Worm (Caenorhabditis elegans): ENCODE measurements around the gene sbp-1.
A peak's percentile ranks its signal among the peaks of the same experiment; 100 is the strongest.

The sbp-1 gene

DNA sequence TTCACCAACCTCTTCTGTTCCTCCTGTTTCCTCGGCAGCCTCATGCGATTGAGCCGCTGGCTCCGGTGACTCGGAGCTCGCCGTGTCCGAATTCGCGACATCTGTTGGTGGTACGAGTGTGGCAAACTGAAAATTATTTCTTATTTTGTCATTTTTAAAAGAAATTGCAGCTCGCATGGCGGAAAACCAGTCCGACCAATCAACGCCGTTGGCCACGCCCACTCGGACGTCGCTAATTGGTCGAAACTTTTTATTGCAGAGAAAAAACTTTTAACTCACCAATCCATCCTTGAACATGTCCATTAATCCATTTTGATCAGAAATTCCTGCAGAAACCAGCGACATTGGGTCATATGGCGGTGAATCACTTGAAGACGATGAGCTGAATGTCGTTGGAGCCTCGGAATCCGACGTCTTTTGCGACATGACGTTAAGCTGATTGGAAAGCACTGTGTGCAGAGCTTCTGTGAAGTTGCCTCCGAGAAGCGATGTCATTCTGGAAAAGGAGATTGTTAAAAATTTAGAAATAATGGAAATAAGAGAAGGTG is 28.0 kb upstream of the sbp-1 start, which contains the start of gene bed-2:
Gene bed-2, minus strand, starts transcription at position 498 of the 548 bp plus-strand sequence.
- TF ChIP-seq nhr-12 (tag; optimal IDR thresholded peaks at IDR 0.05), result no peak
- TF ChIP-seq ceh-16 (tag; optimal IDR thresholded peaks at IDR 0.05), result no peak
- TF ChIP-seq nfya-1 (tag; optimal IDR thresholded peaks at IDR 0.05; ENCODE audit: insufficient read depth), result peak; percentile 91
- TF ChIP-seq elt-3 (tag; optimal IDR thresholded peaks at IDR 0.05), result no peak
- no peak for TF ChIP-seq fkh-2 (tag; optimal IDR thresholded peaks at IDR 0.05)

DNA sequence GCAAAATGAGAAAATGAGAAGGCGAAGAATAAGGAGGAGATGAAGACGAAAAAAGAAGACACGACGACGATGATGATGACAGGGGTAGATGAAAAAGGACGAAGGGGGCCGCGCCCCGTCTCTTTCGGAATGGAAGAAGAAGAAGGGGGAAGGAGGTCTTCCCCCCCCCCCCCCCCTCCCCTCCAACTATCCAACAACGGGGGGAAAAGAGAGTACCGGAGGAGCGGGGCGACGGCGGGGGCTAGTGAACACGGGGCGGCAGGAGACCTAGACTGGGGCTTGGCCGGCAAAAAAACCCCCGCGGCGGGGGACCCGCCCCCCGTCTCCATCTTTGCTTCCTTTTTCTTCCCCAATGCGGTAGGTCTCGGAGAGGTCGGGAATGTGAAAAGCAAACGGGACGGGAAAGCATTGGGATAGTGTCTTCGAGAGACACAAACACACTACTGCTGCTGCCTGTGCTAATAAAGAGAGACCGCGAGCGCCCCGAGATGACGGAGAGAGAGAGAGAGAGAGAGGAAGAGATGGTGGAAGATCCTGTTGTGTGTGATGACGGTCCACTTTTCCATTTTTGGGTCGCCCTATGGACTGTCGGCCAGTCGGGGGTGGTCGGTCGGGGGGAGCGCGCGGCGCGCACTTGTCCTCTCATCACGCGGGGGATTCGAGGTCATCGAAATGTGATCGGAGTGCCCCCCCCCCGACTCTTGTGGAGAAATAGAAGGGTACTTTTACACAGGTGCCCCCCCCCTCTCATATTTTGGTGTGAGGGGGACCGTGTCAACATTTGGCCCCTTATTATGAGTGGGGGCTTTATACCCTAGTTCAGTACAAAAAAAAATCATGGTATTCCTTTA is 25.5 kb upstream of the sbp-1 start:
- TF ChIP-seq nfya-1 (tag; optimal IDR thresholded peaks at IDR 0.05; ENCODE audit: insufficient read depth), result peak; percentile 5
- peak; percentile 20 for TF ChIP-seq pha-4 (tag; optimal IDR thresholded peaks at IDR 0.05)
- TF ChIP-seq nhr-43 (tag; optimal IDR thresholded peaks at IDR 0.05; ENCODE audit: poor library complexity, severe bottlenecking), result no peak
- TF ChIP-seq unc-62 (GFP tag; optimal IDR thresholded peaks at IDR 0.05), result no peak
- peak; percentile 57 for TF ChIP-seq nhr-23 (tag; optimal IDR thresholded peaks at IDR 0.05)
- no peak for TF ChIP-seq sea-2 (GFP tag; optimal IDR thresholded peaks at IDR 0.05)
- no peak for TF ChIP-seq nhr-12 (tag; optimal IDR thresholded peaks at IDR 0.05)
- no peak for TF ChIP-seq lin-39 (tag; optimal IDR thresholded peaks at IDR 0.05)
- TF ChIP-seq ztf-11 (tag; optimal IDR thresholded peaks at IDR 0.05), result no peak
- no peak for TF ChIP-seq nhr-25 (tag; optimal IDR thresholded peaks at IDR 0.05)
- TF ChIP-seq hmg-11 (tag; optimal IDR thresholded peaks at IDR 0.05), result peak; percentile 45

DNA sequence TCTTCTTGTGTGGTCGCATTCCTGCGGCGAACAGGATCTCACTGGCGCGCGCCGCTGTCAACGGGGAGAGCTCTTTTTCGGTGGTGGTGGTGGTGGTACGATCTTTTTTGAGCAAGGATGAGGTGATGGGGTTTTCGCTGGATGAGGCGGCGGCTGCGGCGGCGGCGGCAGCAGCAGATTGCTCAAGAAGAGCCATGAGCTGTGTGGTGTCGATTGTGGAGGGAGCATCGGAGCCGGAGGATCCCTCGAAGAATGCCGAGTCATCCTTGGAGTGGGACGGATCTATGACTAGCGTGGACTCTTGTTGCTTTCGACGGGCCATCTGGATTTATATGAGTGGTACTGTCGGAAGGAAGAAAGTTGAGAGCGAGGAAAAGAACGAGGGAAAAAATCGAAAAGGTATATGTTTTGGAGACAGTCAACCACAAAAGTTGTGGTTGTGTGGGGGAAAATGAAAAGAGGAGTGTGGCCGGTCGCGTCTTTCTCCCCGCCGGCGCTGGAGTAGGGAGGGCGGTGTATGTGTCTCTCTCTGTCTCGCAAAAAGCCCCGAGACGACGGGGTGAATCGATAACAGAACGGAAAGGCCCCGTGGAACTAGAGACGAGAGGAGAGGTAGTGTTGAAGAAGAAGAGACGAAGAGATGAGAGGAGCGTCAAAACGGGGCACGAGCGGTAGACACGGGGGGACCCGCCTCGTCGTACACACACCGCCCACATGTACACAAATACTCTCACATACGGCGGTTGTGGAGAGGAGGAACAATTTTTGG is 24.2 kb upstream of the sbp-1 start:
- TF ChIP-seq nhr-76 (tag; optimal IDR thresholded peaks at IDR 0.05), result no peak
- no peak for TF ChIP-seq daf-12 (tag; optimal IDR thresholded peaks at IDR 0.05)
- TF ChIP-seq elt-2 (tag; optimal IDR thresholded peaks at IDR 0.05), result peak; percentile 32
- TF ChIP-seq R02D3.7 (tag; optimal IDR thresholded peaks at IDR 0.05), result no peak
- no peak for TF ChIP-seq ztf-4 (tag; optimal IDR thresholded peaks at IDR 0.05)
- TF ChIP-seq mml-1 (tag; optimal IDR thresholded peaks at IDR 0.05), result no peak
- no peak for TF ChIP-seq snpc-4 (tag; optimal IDR thresholded peaks at IDR 0.05)
- peak; percentile 13 for TF ChIP-seq pha-4 (tag; optimal IDR thresholded peaks at IDR 0.05)
- no peak for TF ChIP-seq pqm-1 (tag; optimal IDR thresholded peaks at IDR 0.05)
- no peak for TF ChIP-seq nhr-12 (tag; optimal IDR thresholded peaks at IDR 0.05)
- TF ChIP-seq elt-3 (tag; optimal IDR thresholded peaks at IDR 0.05), result no peak
- TF ChIP-seq elt-1 (tag; optimal IDR thresholded peaks at IDR 0.05), result no peak
- TF ChIP-seq ztf-11 (tag; optimal IDR thresholded peaks at IDR 0.05), result no peak
- no peak for TF ChIP-seq egl-27 (tag; optimal IDR thresholded peaks at IDR 0.05)
- no peak for TF ChIP-seq skn-1 (tag; optimal IDR thresholded peaks at IDR 0.05)
- no peak for TF ChIP-seq nhr-23 (tag; optimal IDR thresholded peaks at IDR 0.05)
- peak; percentile 49 for TF ChIP-seq hmg-11 (tag; optimal IDR thresholded peaks at IDR 0.05)
- TF ChIP-seq jun-1 (tag; optimal IDR thresholded peaks at IDR 0.05), result no peak
- peak; percentile 42 for TF ChIP-seq nfya-1 (tag; optimal IDR thresholded peaks at IDR 0.05; ENCODE audit: insufficient read depth)
- no peak for TF ChIP-seq unc-62 (GFP tag; optimal IDR thresholded peaks at IDR 0.05)
- no peak for TF ChIP-seq nhr-67 (tag; optimal IDR thresholded peaks at IDR 0.05)
- no peak for TF ChIP-seq lsy-12 (tag; optimal IDR thresholded peaks at IDR 0.05)
- TF ChIP-seq nhr-237 (tag; optimal IDR thresholded peaks at IDR 0.05), result no peak
- no peak for TF ChIP-seq mdl-1 (tag; optimal IDR thresholded peaks at IDR 0.05)
- TF ChIP-seq nhr-11 (tag; optimal IDR thresholded peaks at IDR 0.05), result no peak
- no peak for TF ChIP-seq ZK546.5 (tag; optimal IDR thresholded peaks at IDR 0.05)
- peak; percentile 7 for TF ChIP-seq ceh-28 (tag; optimal IDR thresholded peaks at IDR 0.05)
- no peak for TF ChIP-seq nhr-28 (tag; optimal IDR thresholded peaks at IDR 0.05)
- TF ChIP-seq lin-15B (tag; optimal IDR thresholded peaks at IDR 0.05), result no peak
- no peak for TF ChIP-seq ceh-9 (tag; optimal IDR thresholded peaks at IDR 0.05)
- no peak for TF ChIP-seq nhr-77 (tag; optimal IDR thresholded peaks at IDR 0.05)
- TF ChIP-seq zag-1 (tag; optimal IDR thresholded peaks at IDR 0.05), result no peak
- no peak for TF ChIP-seq fos-1 (tag; optimal IDR thresholded peaks at IDR 0.05)
- TF ChIP-seq nhr-25 (tag; optimal IDR thresholded peaks at IDR 0.05), result no peak
- no peak for TF ChIP-seq fkh-10 (GFP tag; optimal IDR thresholded peaks at IDR 0.05)
- TF ChIP-seq fkh-2 (tag; optimal IDR thresholded peaks at IDR 0.05), result no peak
- TF ChIP-seq ceh-82 (tag; optimal IDR thresholded peaks at IDR 0.05), result no peak
- no peak for TF ChIP-seq sea-2 (GFP tag; optimal IDR thresholded peaks at IDR 0.05)
- no peak for TF ChIP-seq eor-1 (tag; optimal IDR thresholded peaks at IDR 0.05)
- no peak for TF ChIP-seq aly-2 (tag; optimal IDR thresholded peaks at IDR 0.05)
- no peak for TF ChIP-seq ceh-16 (tag; optimal IDR thresholded peaks at IDR 0.05)
- TF ChIP-seq lin-39 (tag; optimal IDR thresholded peaks at IDR 0.05), result peak; percentile 25
- no peak for TF ChIP-seq ama-1 (optimal IDR thresholded peaks at IDR 0.05)
- TF ChIP-seq nhr-43 (tag; optimal IDR thresholded peaks at IDR 0.05; ENCODE audit: poor library complexity, severe bottlenecking), result no peak

Data from whole organism, L3 larva.